Worm (Caenorhabditis elegans): ENCODE data around the gene fbxb-14.

DNA sequence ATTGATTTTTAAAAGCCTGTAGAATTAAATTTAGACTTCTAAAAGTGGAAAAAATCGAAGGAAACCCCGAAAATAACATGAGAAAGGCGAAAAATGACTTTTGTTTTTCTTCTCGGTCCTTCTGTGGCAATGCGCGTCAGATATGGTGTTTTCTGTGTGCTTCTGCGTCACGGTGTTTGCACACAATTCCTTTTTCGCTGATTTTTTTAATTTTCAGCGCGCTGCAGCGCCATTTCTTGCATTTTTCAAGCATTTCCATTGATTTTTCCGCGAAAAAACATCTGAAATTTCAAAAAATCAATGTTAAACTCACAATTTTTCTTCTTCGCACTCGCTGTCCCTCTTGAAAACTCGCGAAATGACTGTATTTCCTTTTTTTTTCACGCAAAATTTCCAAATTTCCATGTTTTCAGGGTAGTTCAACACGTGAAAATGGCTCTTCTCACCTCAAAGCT is 2.3 kb downstream of the fbxb-14 start, which contains the start of the genes cdc-37 and W08F4.3:
- TF ChIP-seq R02D3.7 (tag; optimal IDR thresholded peaks at IDR 0.05) (no peak), elt-3 (tag; optimal IDR thresholded peaks at IDR 0.05) (no peak), egl-27 (tag; optimal IDR thresholded peaks at IDR 0.05) (no peak), nhr-11 (tag; optimal IDR thresholded peaks at IDR 0.05) (no peak), zag-1 (tag; optimal IDR thresholded peaks at IDR 0.05) (no peak)

All from whole organism, L2 larva.